Fruit fly (Drosophila melanogaster): ENCODE measurements around the gene GlcAT-S.

The GlcAT-S gene

dm6 chr2L:9633098-9633497 lies 16.8 kb downstream of the GlcAT-S start (continued):
- peak; percentile 40 for TF ChIP-seq CG15479 (GFP tag; optimal IDR thresholded peaks at IDR 0.05)
- peak; percentile 69 for TF ChIP-seq CG16863 (GFP tag; optimal IDR thresholded peaks at IDR 0.05)
- TF ChIP-seq ato (GFP tag; IDR thresholded peaks at IDR 0.05; ENCODE audit: partially characterized antibody) = no peak
- TF ChIP-seq Taf1 (GFP tag; IDR thresholded peaks at IDR 0.05) = no peak
- peak; percentile 57 for TF ChIP-seq pnt (GFP tag; optimal IDR thresholded peaks at IDR 0.05)
- TF ChIP-seq CG12155 (GFP tag; optimal IDR thresholded peaks at IDR 0.05) = no peak
- TF ChIP-seq CG9215 (GFP tag; IDR thresholded peaks at IDR 0.05) = no peak
- no peak for TF ChIP-seq CG8478 (optimal IDR thresholded peaks at IDR 0.05)
- TF ChIP-seq gem (tag; optimal IDR thresholded peaks at IDR 0.05) = peak; percentile 67
- no peak for TF ChIP-seq CG6791 (GFP tag; IDR thresholded peaks at IDR 0.05; ENCODE audit: partially characterized antibody)
- TF ChIP-seq CG30020 (tag; optimal IDR thresholded peaks at IDR 0.05) = no peak
- peak; percentile 39 for TF ChIP-seq CG12104 (GFP tag; optimal IDR thresholded peaks at IDR 0.05)
- TF ChIP-seq dan (GFP tag; IDR thresholded peaks at IDR 0.05) = no peak
- no peak for TF ChIP-seq Eip74EF (GFP tag; optimal IDR thresholded peaks at IDR 0.05)
- TF ChIP-seq shn (GFP tag; optimal IDR thresholded peaks at IDR 0.05) = peak; percentile 49
- TF ChIP-seq Xbp1 (GFP tag; optimal IDR thresholded peaks at IDR 0.05) = no peak
- peak; percentile 68 for TF ChIP-seq sob (GFP tag; IDR thresholded peaks at IDR 0.05)
- no peak for TF ChIP-seq psq (GFP tag; optimal IDR thresholded peaks at IDR 0.05)
- 0 out of 2 replicates have a peak, but pooled peaks have one; percentile 42 for TF ChIP-seq dati (GFP tag; IDR thresholded peaks at IDR 0.05)
- TF ChIP-seq Ravus (GFP tag; IDR thresholded peaks at IDR 0.05) = no peak
- peak; percentile 67 for TF ChIP-seq gsb-n (tag; optimal IDR thresholded peaks at IDR 0.05)
- TF ChIP-seq bab2 (GFP tag; optimal IDR thresholded peaks at IDR 0.05) = peak; percentile 84
- no peak for TF ChIP-seq CG7928 (GFP tag; optimal IDR thresholded peaks at IDR 0.05)
- peak; percentile 59 for TF ChIP-seq CG12236 (GFP tag; optimal IDR thresholded peaks at IDR 0.05)
- no peak for TF ChIP-seq CG18011 (GFP tag; optimal IDR thresholded peaks at IDR 0.05)
- no peak for TF ChIP-seq insv (GFP tag; optimal IDR thresholded peaks at IDR 0.05)
- TF ChIP-seq pita (GFP tag; optimal IDR thresholded peaks at IDR 0.05) = no peak
- TF ChIP-seq CG14014 (GFP tag; IDR thresholded peaks at IDR 0.05) = peak; percentile 45; the same call in 1 of the 2 replicates
- TF ChIP-seq CG17612 (GFP tag; IDR thresholded peaks at IDR 0.05) = no peak
- peak; percentile 81 for TF ChIP-seq ci (GFP tag; IDR thresholded peaks at IDR 0.05)
- TF ChIP-seq CG17361 (GFP tag; IDR thresholded peaks at IDR 0.05) = no peak
- TF ChIP-seq Elba2 (GFP tag; optimal IDR thresholded peaks at IDR 0.05) = no peak
- peak; percentile 49 for TF ChIP-seq Six4 (GFP tag; optimal IDR thresholded peaks at IDR 0.05)
- peak; percentile 30 for TF ChIP-seq CG4820 (GFP tag; optimal IDR thresholded peaks at IDR 0.05)
- TF ChIP-seq mld (GFP tag; IDR thresholded peaks at IDR 0.05; ENCODE audit: partially characterized antibody) = no peak
- TF ChIP-seq CG11247 (GFP tag; IDR thresholded peaks at IDR 0.05) = peak; percentile 60
- TF ChIP-seq CG10654 (GFP tag; optimal IDR thresholded peaks at IDR 0.05) = peak; percentile 58
- peak; percentile 34 for TF ChIP-seq trem (tag; optimal IDR thresholded peaks at IDR 0.05)
- TF ChIP-seq esg (GFP tag; conservative IDR thresholded peaks at IDR 0.05) = no peak
- TF ChIP-seq cas (GFP tag; IDR thresholded peaks at IDR 0.05) = no peak
- peak; percentile 82 for TF ChIP-seq CG10959 (GFP tag; IDR thresholded peaks at IDR 0.05)
- TF ChIP-seq CG4424 (GFP tag; optimal IDR thresholded peaks at IDR 0.05) = peak; percentile 52
- peak; percentile 42 for TF ChIP-seq Max (GFP tag; optimal IDR thresholded peaks at IDR 0.05)
- TF ChIP-seq CG10267 (tag; optimal IDR thresholded peaks at IDR 0.05) = peak; percentile 8
- TF ChIP-seq Mrtf (GFP tag; IDR thresholded peaks at IDR 0.05) = peak; percentile 49; the same call in 1 of the 3 replicates
- TF ChIP-seq CG3065 (GFP tag; optimal IDR thresholded peaks at IDR 0.05) = peak; percentile 14
- no peak for TF ChIP-seq cad (GFP tag; optimal IDR thresholded peaks at IDR 0.05)
- TF ChIP-seq Nf-YC (tag; optimal IDR thresholded peaks at IDR 0.05) = no peak
- TF ChIP-seq HmgD (GFP tag; optimal IDR thresholded peaks at IDR 0.05) = no peak
- TF ChIP-seq vnd (GFP tag; IDR thresholded peaks at IDR 0.05; ENCODE audit: partially characterized antibody) = no peak
- no peak for TF ChIP-seq hb (GFP tag; IDR thresholded peaks at IDR 0.05; ENCODE audit: partially characterized antibody)
- no peak for TF ChIP-seq CG30403 (GFP tag; optimal IDR thresholded peaks at IDR 0.05)

Measured in whole organism, embryonic.